Fruit fly (Drosophila melanogaster) whole organism, embryonic: ENCODE measurements around the gene bb8.

ENCODE experiments used
- Aef1 ChIP-seq: fragments of 200-800 bp; sonication (Bioruptor generic); IDR thresholded peaks from 3 replicates; pipeline ENCODE4 v1.3.6; 2022; ENCODE audit warnings: missing biosample characterization, missing genetic modification characterization
- Atf3 ChIP-seq: fragments of 200-800 bp; sonication (Bioruptor generic); optimal IDR thresholded peaks from 3 replicates; lab custom pipeline; 2016; ENCODE audit warnings: missing biosample characterization, missing genetic modification characterization
- Atf6 ChIP-seq: fragments of 200-800 bp; sonication (Bioruptor generic); IDR thresholded peaks from 2 replicates; pipeline ENCODE4 v1.3.6; 2022; ENCODE audit warnings: missing biosample characterization, missing genetic modification characterization
- CG10654 ChIP-seq: fragments of 200-800 bp; sonication (Bioruptor generic); optimal IDR thresholded peaks from 2 replicates; lab custom pipeline; 2016; ENCODE audit warnings: missing biosample characterization, missing genetic modification characterization
- CG11093 ChIP-seq: fragments of 200-800 bp; sonication (Bioruptor generic); IDR thresholded peaks from 3 replicates; pipeline ENCODE4 v1.3.6; 2022; ENCODE audit warnings: missing biosample characterization, missing genetic modification characterization
- CG11695 ChIP-seq: fragments of 200-800 bp; sonication (Bioruptor generic); IDR thresholded peaks from 3 replicates; pipeline ENCODE4 v1.3.6; 2022; ENCODE audit warnings: missing biosample characterization, missing genetic modification characterization
- CG13624 ChIP-seq: fragments of 200-800 bp; sonication (Bioruptor generic); optimal IDR thresholded peaks from 2 replicates; lab custom pipeline; 2016; ENCODE audit warnings: missing biosample characterization, missing genetic modification characterization
- CG13775 ChIP-seq: fragments of 200-800 bp; sonication (Bioruptor generic); optimal IDR thresholded peaks from 3 replicates; lab custom pipeline; 2017; ENCODE audit warnings: missing biosample characterization, mild to moderate bottlenecking, missing genetic modification characterization
- CG16815 ChIP-seq: fragments of 200-800 bp; sonication (Bioruptor generic); optimal IDR thresholded peaks from 3 replicates; lab custom pipeline; 2017; ENCODE audit warnings: missing biosample characterization, mild to moderate bottlenecking, missing genetic modification characterization
- CG17186 ChIP-seq: fragments of 200-800 bp; sonication (Bioruptor generic); optimal IDR thresholded peaks from 3 replicates; lab custom pipeline; 2017; ENCODE audit warnings: missing biosample characterization, missing genetic modification reagents, missing genetic modification characterization
- CG2129 ChIP-seq: fragments of 200-800 bp; sonication (Bioruptor generic); IDR thresholded peaks from 2 replicates; pipeline ENCODE4 v1.3.6; 2022; ENCODE audit warnings: missing biosample characterization, missing genetic modification characterization; ENCODE audit not compliant: partially characterized antibody
- CG31224 ChIP-seq: fragments of 200-800 bp; sonication (Bioruptor generic); IDR thresholded peaks from 2 replicates; pipeline ENCODE4 v1.3.6; 2022; ENCODE audit warnings: missing biosample characterization, missing genetic modification characterization
- CG33213 ChIP-seq: fragments of 200-800 bp; sonication (Bioruptor generic); optimal IDR thresholded peaks from 3 replicates; lab custom pipeline; 2016; ENCODE audit warnings: missing biosample characterization, missing genetic modification characterization
- CG34376 ChIP-seq: fragments of 200-800 bp; sonication (Bioruptor generic); optimal IDR thresholded peaks from 2 replicates; lab custom pipeline; 2018; ENCODE audit warnings: missing biosample characterization, mild to moderate bottlenecking, missing genetic modification characterization
- CG4328 ChIP-seq: fragments of 200-800 bp; sonication (Bioruptor generic); optimal IDR thresholded peaks from 3 replicates; lab custom pipeline; 2017; ENCODE audit warnings: missing biosample characterization, missing genetic modification reagents, missing genetic modification characterization
- CG43689 ChIP-seq: fragments of 200-800 bp; sonication (Bioruptor generic); IDR thresholded peaks from 2 replicates; pipeline ENCODE4 v1.3.6; 2022; ENCODE audit warnings: missing biosample characterization, missing genetic modification characterization
- CG4424 ChIP-seq: fragments of 200-800 bp; sonication (Bioruptor generic); optimal IDR thresholded peaks from 3 replicates; lab custom pipeline; 2016; ENCODE audit warnings: missing biosample characterization, missing genetic modification characterization
- CG6175 ChIP-seq: fragments of 200-800 bp; sonication (Bioruptor generic); IDR thresholded peaks from 3 replicates; pipeline ENCODE4 v1.3.6; 2022; ENCODE audit warnings: missing biosample characterization, missing genetic modification characterization
- CG7271 ChIP-seq: fragments of 200-800 bp; sonication (Bioruptor generic); optimal IDR thresholded peaks from 2 replicates; lab custom pipeline; 2018; ENCODE audit warnings: missing biosample characterization, mild to moderate bottlenecking, missing genetic modification characterization, moderate library complexity
- CG7839 ChIP-seq: fragments of 200-800 bp; sonication (Bioruptor generic); optimal IDR thresholded peaks from 3 replicates; lab custom pipeline; 2018; ENCODE audit warnings: missing biosample characterization, mild to moderate bottlenecking, missing genetic modification characterization, moderate library complexity
- CG9817 ChIP-seq: fragments of 200-800 bp; sonication (Bioruptor generic); optimal IDR thresholded peaks from 2 replicates; lab custom pipeline; 2018; ENCODE audit warnings: missing biosample characterization, mild to moderate bottlenecking, missing genetic modification characterization, moderate library complexity
- Chrac-16 ChIP-seq: fragments of 200-800 bp; sonication (Bioruptor generic); optimal IDR thresholded peaks from 3 replicates; lab custom pipeline; 2016; ENCODE audit warnings: missing biosample characterization, missing genetic modification characterization
- CrebB ChIP-seq: fragments of 200-800 bp; sonication (Bioruptor generic); optimal IDR thresholded peaks from 3 replicates; lab custom pipeline; 2018; ENCODE audit warnings: missing biosample characterization, mild to moderate bottlenecking, missing genetic modification characterization
- HLHmδ ChIP-seq: fragments of 200-800 bp; sonication (Bioruptor generic); optimal IDR thresholded peaks from 2 replicates; lab custom pipeline; 2018; ENCODE audit warnings: missing biosample characterization, mild to moderate bottlenecking, missing genetic modification characterization, moderate library complexity
- Hey ChIP-seq: fragments of 200-800 bp; sonication (Bioruptor generic); optimal IDR thresholded peaks from 3 replicates; lab custom pipeline; 2018; ENCODE audit warnings: missing biosample characterization, mild to moderate bottlenecking, missing genetic modification characterization
- Hmr ChIP-seq: fragments of 200-800 bp; sonication (Bioruptor generic); optimal IDR thresholded peaks from 3 replicates; lab custom pipeline; 2017; ENCODE audit warnings: mild to moderate bottlenecking, missing biosample characterization, missing genetic modification reagents, missing genetic modification characterization
- Hr39 ChIP-seq: fragments of >200 bp; optimal IDR thresholded peaks from 2 replicates; lab custom pipeline; 2017
- Jarid2 ChIP-seq: fragments of 200-800 bp; sonication (Bioruptor generic); optimal IDR thresholded peaks from 3 replicates; lab custom pipeline; 2017; ENCODE audit warnings: mild to moderate bottlenecking, missing biosample characterization, missing genetic modification reagents, missing genetic modification characterization
- Lhr ChIP-seq: fragments of 200-800 bp; sonication (Bioruptor generic); optimal IDR thresholded peaks from 3 replicates; lab custom pipeline; 2017; ENCODE audit warnings: mild to moderate bottlenecking, missing biosample characterization, missing genetic modification reagents, missing genetic modification characterization
- Lpt ChIP-seq: fragments of >200 bp; optimal IDR thresholded peaks from 2 replicates; lab custom pipeline; 2018; ENCODE audit warnings: missing biosample characterization, missing genetic modification characterization
- NC2α ChIP-seq: fragments of 200-800 bp; sonication (Bioruptor generic); optimal IDR thresholded peaks from 2 replicates; lab custom pipeline; 2016; ENCODE audit warnings: missing biosample characterization, missing genetic modification characterization
- Nf-YC ChIP-seq: fragments of 200-800 bp; optimal IDR thresholded peaks from 3 replicates; lab custom pipeline; 2019; ENCODE audit warnings: missing biosample characterization, mild to moderate bottlenecking, missing genetic modification characterization, moderate library complexity
- Pdp1 ChIP-seq, 2 experiments: fragments of 200-800 bp; sonication (Bioruptor generic); optimal IDR thresholded peaks; 3 replicates each; lab custom pipeline; 2016; ENCODE audit warnings: missing biosample characterization in 2 of 2, missing genetic modification characterization in 2 of 2, mild to moderate bottlenecking in 1 of 2, moderate library complexity in 1 of 2
- Ravus ChIP-seq: fragments of 200-800 bp; sonication (Bioruptor generic); IDR thresholded peaks from 2 replicates; pipeline ENCODE4 v1.3.6; 2022; ENCODE audit warnings: missing biosample characterization, missing genetic modification characterization
- Trl ChIP-seq, 3 experiments: fragments of >200 bp in 2 of 3; fragments of 200-800 bp in 1 of 3; sonication (Bioruptor generic) in 1 of 3; optimal IDR thresholded peaks; 2 replicates in 1 of 3; 3 replicates in 2 of 3; lab custom pipeline; 2016 to 2017; ENCODE audit warnings: missing biosample characterization in 1 of 3, missing genetic modification characterization in 1 of 3
- ab ChIP-seq: fragments of 200-800 bp; sonication (Bioruptor generic); optimal IDR thresholded peaks from 2 replicates; lab custom pipeline; 2016; ENCODE audit warnings: missing biosample characterization, missing genetic modification characterization
- abd-A ChIP-seq: fragments of 200-800 bp; sonication (Bioruptor generic); optimal IDR thresholded peaks from 3 replicates; lab custom pipeline; 2019; ENCODE audit warnings: missing biosample characterization, mild to moderate bottlenecking, missing genetic modification characterization, moderate library complexity
- ap ChIP-seq: fragments of 200-800 bp; sonication (Bioruptor generic); IDR thresholded peaks from 2 replicates; pipeline ENCODE4 v1.3.6; 2022; ENCODE audit warnings: missing biosample characterization, missing genetic modification characterization
- bcd ChIP-seq: fragments of 200-800 bp; sonication (Bioruptor generic); optimal IDR thresholded peaks from 2 replicates; lab custom pipeline; 2017; ENCODE audit warnings: missing biosample characterization, mild to moderate bottlenecking, missing genetic modification characterization
- chinmo ChIP-seq: fragments of 200-800 bp; sonication (Bioruptor generic); IDR thresholded peaks from 4 replicates; pipeline ENCODE4 v1.3.6; 2022; ENCODE audit warnings: missing biosample characterization, missing genetic modification characterization; ENCODE audit not compliant: partially characterized antibody
- cwo ChIP-seq: fragments of 200-800 bp; sonication (Bioruptor generic); optimal IDR thresholded peaks from 3 replicates; lab custom pipeline; 2017; ENCODE audit warnings: missing biosample characterization, missing genetic modification characterization, mild to moderate bottlenecking, moderate library complexity, missing genetic modification reagents
- dmrt11E ChIP-seq: fragments of 200-800 bp; sonication (Bioruptor generic); optimal IDR thresholded peaks from 3 replicates; lab custom pipeline; 2018; ENCODE audit warnings: missing biosample characterization, mild to moderate bottlenecking, missing genetic modification characterization, moderate library complexity
- gro ChIP-seq: fragments of 200-800 bp; sonication (Bioruptor generic); optimal IDR thresholded peaks from 2 replicates; lab custom pipeline; 2016; ENCODE audit warnings: missing biosample characterization, missing genetic modification characterization
- insv ChIP-seq, 2 experiments: fragments of 200-800 bp; sonication (Bioruptor generic); optimal IDR thresholded peaks; 3 replicates each; lab custom pipeline; 2016 to 2018; ENCODE audit warnings: missing biosample characterization in 2 of 2, missing genetic modification characterization in 2 of 2
- lov ChIP-seq, 2 experiments: fragments of 200-800 bp in 1 of 2; fragments of >200 bp in 1 of 2; sonication (Bioruptor generic) in 1 of 2; IDR thresholded peaks in 1 of 2; optimal IDR thresholded peaks in 1 of 2; 2 replicates in 1 of 2; 3 replicates in 1 of 2; pipeline versions ENCODE4 v1.3.6 to Lab custom; 2017 to 2022; ENCODE audit warnings: missing biosample characterization in 1 of 2, missing genetic modification characterization in 1 of 2
- pho ChIP-seq: fragments of 200-800 bp; sonication (Bioruptor generic); optimal IDR thresholded peaks from 2 replicates; lab custom pipeline; 2016; ENCODE audit warnings: missing biosample characterization, missing genetic modification characterization
- pita ChIP-seq: fragments of 200-800 bp; sonication (Bioruptor generic); optimal IDR thresholded peaks from 2 replicates; lab custom pipeline; 2017; ENCODE audit warnings: missing biosample characterization, mild to moderate bottlenecking, missing genetic modification characterization
- tin ChIP-seq: fragments of 200-800 bp; sonication (Bioruptor generic); optimal IDR thresholded peaks from 3 replicates; lab custom pipeline; 2016; ENCODE audit warnings: missing biosample characterization, missing genetic modification characterization
- toy ChIP-seq: fragments of 200-800 bp; sonication (Bioruptor generic); IDR thresholded peaks from 2 replicates; pipeline ENCODE4 v1.3.6; 2022; ENCODE audit warnings: missing biosample characterization, missing genetic modification characterization
- tup ChIP-seq: fragments of 200-800 bp; sonication (Bioruptor generic); optimal IDR thresholded peaks from 2 replicates; lab custom pipeline; 2016; ENCODE audit warnings: missing biosample characterization, mild to moderate bottlenecking, missing genetic modification characterization, moderate library complexity
- wor ChIP-seq: fragments of 200-800 bp; sonication (Bioruptor generic); IDR thresholded peaks from 2 replicates; pipeline ENCODE4 v1.3.6; 2022; ENCODE audit warnings: missing biosample characterization, missing genetic modification characterization

The bb8 gene

dm6 chr3R:23257986-23258427 lies 32.0 kb downstream of the bb8 start, which contains the start of the genes wda and Pex11c (continued):
- TF ChIP-seq chinmo (GFP tag; lab: Robert Waterston, UW) (no peak), pho (GFP tag; lab: Kevin White, UChicago) (no peak), CG7271 (tag; lab: Kevin White, UChicago) (peak; percentile 85), CG17186 (GFP tag; lab: Kevin White, UChicago) (peak; percentile 5), ap (GFP tag; lab: Robert Waterston, UW) (peak; percentile 73; the same call in 1 of the 2 replicates), lov (optimal IDR thresholded peaks at IDR 0.05; lab: Kevin White, UChicago) (no peak), lov (GFP tag; IDR thresholded peaks at IDR 0.05; lab: Robert Waterston, UW) (no peak), Atf6 (peak; percentile 77), Aef1 (peak; percentile 84), CG9817 (tag; lab: Kevin White, UChicago) (peak; percentile 87), CG11695 (GFP tag; lab: Robert Waterston, UW) (peak; percentile 90), Hmr (GFP tag; lab: Kevin White, UChicago) (peak; percentile 89), wor (GFP tag; lab: Robert Waterston, UW) (peak; percentile 72), CG34376 (GFP tag; lab: Kevin White, UChicago) (no peak), abd-A (no peak), Nf-YC (peak; percentile 78), CG13775 (GFP tag; lab: Kevin White, UChicago) (peak; percentile 93), CG10654 (GFP tag; lab: Kevin White, UChicago) (peak; percentile 69), CG33213 (GFP tag; lab: Kevin White, UChicago) (no peak), HLHmδ (no peak), cwo (GFP tag; lab: Kevin White, UChicago) (peak; percentile 73), NC2α (GFP tag; lab: Kevin White, UChicago) (no peak), CG4328 (GFP tag; lab: Kevin White, UChicago) (peak; percentile 55), toy (GFP tag; lab: Robert Waterston, UW) (peak; percentile 37; the same call in 1 of the 2 replicates), Hey (tag; lab: Kevin White, UChicago) (no peak), tup (GFP tag; lab: Kevin White, UChicago) (peak; percentile 72), CG16815 (peak; percentile 72), dmrt11E (peak; percentile 95), insv (GFP tag; optimal IDR thresholded peaks at IDR 0.05; lab: Kevin White, UChicago) (peak in 1 of 2 experiments; percentile 52), Hr39 (no peak), ab (GFP tag; lab: Kevin White, UChicago) (no peak), pita (GFP tag; lab: Kevin White, UChicago) (no peak), Ravus (GFP tag; lab: Robert Waterston, UW) (peak; percentile 56), CG31224 (no peak; the same call in none of the 2 replicates), CG43689 (GFP tag; lab: Robert Waterston, UW) (0 out of 2 replicates have a peak, but pooled peaks have one; percentile 23), bcd (GFP tag; lab: Kevin White, UChicago) (peak; percentile 80), CG2129 (peak; percentile 35; the same call in 1 of the 2 replicates), Lpt (GFP tag; lab: Kevin White, UChicago) (no peak), CrebB (tag; lab: Kevin White, UChicago) (peak; percentile 29)

dm6 chr3R:23251256-23251655 lies 38.7 kb downstream of the bb8 start, which contains the start of the genes Rad60 and EloA:
TSS of gene Rad60 (minus strand) at chr3R:23251477.
TSS of gene EloA (plus strand) at chr3R:23251563.
- TF ChIP-seq Jarid2 (GFP tag; lab: Kevin White, UChicago): peak; percentile 53
- TF ChIP-seq gro: peak; percentile 84
- peak; percentile 67 for TF ChIP-seq Lhr
- TF ChIP-seq CG7839 (tag; lab: Kevin White, UChicago): peak; percentile 64
- TF ChIP-seq Atf3 (GFP tag; lab: Kevin White, UChicago): peak; percentile 82
- peak; percentile 73 for TF ChIP-seq CG4424 (GFP tag; lab: Kevin White, UChicago)
- 0 out of 3 replicates have a peak, but pooled peaks have one; percentile 14 for TF ChIP-seq CG11093 (GFP tag; lab: Robert Waterston, UW)
- peak; percentile 79 for TF ChIP-seq tin
- TF ChIP-seq CG13624 (GFP tag; lab: Kevin White, UChicago): peak; percentile 85
- TF ChIP-seq CG6175 (GFP tag; lab: Robert Waterston, UW): no peak
- TF ChIP-seq Pdp1 (GFP tag; optimal IDR thresholded peaks at IDR 0.05; lab: Kevin White, UChicago): peak in 1 of 2 experiments; percentile 81
- peak; percentile 85 for TF ChIP-seq Chrac-16 (GFP tag; lab: Kevin White, UChicago)
- no peak for TF ChIP-seq Trl (optimal IDR thresholded peaks at IDR 0.05; lab: Kevin White, UChicago)
- peak; percentile 90 for TF ChIP-seq Trl (GFP tag; optimal IDR thresholded peaks at IDR 0.05; lab: Kevin White, UChicago)
